Worm (Caenorhabditis elegans) whole organism, L2 larva: Measurements from ENCODE around the gene gmap-1.
A peak's percentile ranks its signal among the peaks of the same experiment; 100 is the strongest.

Experiments
- C34F6.9 ChIP-seq: fragments of 150-350 bp; optimal IDR thresholded peaks from 2 replicates; lab custom pipeline; 2014; ENCODE audit warnings: missing biosample characterization, missing genetic modification characterization
- F13H6.1 ChIP-seq: sonication (generic microtip); optimal IDR thresholded peaks from 2 replicates; lab custom pipeline; 2016; ENCODE audit warnings: missing genetic modification characterization, missing compliant biosample characterization
- R02D3.7 ChIP-seq: fragments of 150-350 bp; optimal IDR thresholded peaks from 2 replicates; lab custom pipeline; 2014; ENCODE audit warnings: missing biosample characterization, missing genetic modification characterization
- Y55F3AM.14 ChIP-seq: fragments of 200-800 bp; sonication (Bioruptor generic); optimal IDR thresholded peaks from 2 replicates; lab custom pipeline; 2018; ENCODE audit warnings: mild to moderate bottlenecking, missing genetic modification characterization, missing compliant biosample characterization
- ZK546.5 ChIP-seq: sonication (generic microtip); optimal IDR thresholded peaks from 2 replicates; lab custom pipeline; 2017; ENCODE audit warnings: missing biosample characterization, missing genetic modification characterization
- alr-1 ChIP-seq: fragments of 150-350 bp; optimal IDR thresholded peaks from 2 replicates; lab custom pipeline; 2014; ENCODE audit warnings: missing biosample characterization, missing genetic modification characterization
- aly-2 ChIP-seq: fragments of 150-350 bp; optimal IDR thresholded peaks from 2 replicates; lab custom pipeline; 2014; ENCODE audit warnings: missing biosample characterization, missing genetic modification characterization
- blmp-1 ChIP-seq: sonication (generic microtip); optimal IDR thresholded peaks from 2 replicates; lab custom pipeline; 2017; ENCODE audit warnings: missing genetic modification characterization, mild to moderate bottlenecking, missing compliant biosample characterization, antibody characterized with exemption, moderate library complexity; ENCODE audit not compliant: insufficient read depth
- ceh-16 ChIP-seq: fragments of 150-350 bp; optimal IDR thresholded peaks from 2 replicates; lab custom pipeline; 2014; ENCODE audit warnings: missing biosample characterization, missing genetic modification characterization
- ceh-82 ChIP-seq: fragments of 150-350 bp; optimal IDR thresholded peaks from 2 replicates; lab custom pipeline; 2014; ENCODE audit warnings: missing biosample characterization, missing genetic modification characterization
- dmd-4 ChIP-seq: sonication (generic microtip); optimal IDR thresholded peaks from 2 replicates; lab custom pipeline; 2017; ENCODE audit warnings: missing biosample characterization, missing genetic modification characterization
- elt-1 ChIP-seq: fragments of 150-350 bp; optimal IDR thresholded peaks from 2 replicates; lab custom pipeline; 2014; ENCODE audit warnings: missing biosample characterization, missing genetic modification characterization
- elt-3 ChIP-seq: sonication (generic microtip); optimal IDR thresholded peaks from 2 replicates; lab custom pipeline; 2017; ENCODE audit warnings: missing biosample characterization, missing genetic modification characterization
- fos-1 ChIP-seq: fragments of 150-350 bp; optimal IDR thresholded peaks from 2 replicates; lab custom pipeline; 2014; ENCODE audit warnings: missing biosample characterization, missing genetic modification characterization
- gmeb-1 ChIP-seq: fragments of 150-350 bp; optimal IDR thresholded peaks from 2 replicates; lab custom pipeline; 2014; ENCODE audit warnings: missing biosample characterization, missing genetic modification characterization
- lin-11 ChIP-seq: fragments of 150-350 bp; sonication (generic microtip); optimal IDR thresholded peaks from 2 replicates; lab custom pipeline; 2014; ENCODE audit warnings: missing biosample characterization, missing genetic modification characterization, inconsistent platforms, mixed read lengths
- lin-13 ChIP-seq: fragments of 150-350 bp; optimal IDR thresholded peaks from 2 replicates; lab custom pipeline; 2014; ENCODE audit warnings: missing biosample characterization, missing genetic modification reagents, missing genetic modification characterization
- lin-39 ChIP-seq: fragments of 150-350 bp; optimal IDR thresholded peaks from 2 replicates; lab custom pipeline; 2014; ENCODE audit warnings: missing biosample characterization, missing genetic modification reagents, missing genetic modification characterization
- mab-5 ChIP-seq: fragments of 150-350 bp; optimal IDR thresholded peaks from 2 replicates; lab custom pipeline; 2014; ENCODE audit warnings: missing biosample characterization, missing genetic modification characterization
- mdl-1 ChIP-seq, 2 experiments: fragments of 150-350 bp in 1 of 2; sonication (generic microtip) in 1 of 2; optimal IDR thresholded peaks; 2 replicates each; lab custom pipeline; 2017; ENCODE audit warnings: missing biosample characterization in 2 of 2, missing genetic modification characterization in 2 of 2
- nhr-10 ChIP-seq: sonication (generic microtip); optimal IDR thresholded peaks from 2 replicates; lab custom pipeline; 2017; ENCODE audit warnings: missing biosample characterization, missing genetic modification characterization
- nhr-11 ChIP-seq: fragments of 150-350 bp; optimal IDR thresholded peaks from 2 replicates; lab custom pipeline; 2014; ENCODE audit warnings: missing biosample characterization, missing genetic modification characterization
- nhr-12 ChIP-seq: fragments of 150-350 bp; optimal IDR thresholded peaks from 2 replicates; lab custom pipeline; 2014; ENCODE audit warnings: missing biosample characterization, missing genetic modification characterization
- nhr-129 ChIP-seq: fragments of 150-350 bp; optimal IDR thresholded peaks from 2 replicates; lab custom pipeline; 2014; ENCODE audit warnings: missing biosample characterization, missing genetic modification characterization
- nhr-21 ChIP-seq: fragments of 150-350 bp; optimal IDR thresholded peaks from 2 replicates; lab custom pipeline; 2014; ENCODE audit warnings: missing biosample characterization, missing genetic modification characterization
- nhr-23 ChIP-seq: fragments of 150-350 bp; optimal IDR thresholded peaks from 2 replicates; lab custom pipeline; 2014; ENCODE audit warnings: missing biosample characterization, missing genetic modification reagents, missing genetic modification characterization
- nhr-237 ChIP-seq: fragments of 150-350 bp; optimal IDR thresholded peaks from 2 replicates; lab custom pipeline; 2014; ENCODE audit warnings: missing biosample characterization, missing genetic modification characterization
- nhr-25 ChIP-seq: fragments of 150-350 bp; sonication (generic microtip); optimal IDR thresholded peaks from 3 replicates; lab custom pipeline; 2014; ENCODE audit warnings: missing biosample characterization, missing genetic modification characterization
- nhr-6 ChIP-seq: fragments of 150-350 bp; optimal IDR thresholded peaks from 2 replicates; lab custom pipeline; 2014; ENCODE audit warnings: missing biosample characterization, missing genetic modification characterization
- nhr-77 ChIP-seq: fragments of 150-350 bp; optimal IDR thresholded peaks from 2 replicates; lab custom pipeline; 2014; ENCODE audit warnings: missing biosample characterization, missing genetic modification characterization
- peb-1 ChIP-seq: fragments of 150-350 bp; optimal IDR thresholded peaks from 2 replicates; lab custom pipeline; 2014; ENCODE audit warnings: missing biosample characterization, missing genetic modification characterization
- sem-4 ChIP-seq: fragments of 150-350 bp; optimal IDR thresholded peaks from 2 replicates; lab custom pipeline; 2014; ENCODE audit warnings: missing biosample characterization, missing genetic modification reagents, missing genetic modification characterization
- skn-1 ChIP-seq: sonication (generic microtip); optimal IDR thresholded peaks from 2 replicates; lab custom pipeline; 2017; ENCODE audit warnings: missing biosample characterization, missing genetic modification characterization
- sma-3 ChIP-seq: sonication (generic microtip); optimal IDR thresholded peaks from 2 replicates; lab custom pipeline; 2016; ENCODE audit warnings: missing genetic modification reagents, missing genetic modification characterization, missing compliant biosample characterization
- sma-9 ChIP-seq, 2 experiments: fragments of 150-350 bp in 1 of 2; sonication (generic microtip) in 1 of 2; optimal IDR thresholded peaks; 2 replicates each; lab custom pipeline; 2014 to 2016; ENCODE audit warnings: missing genetic modification characterization in 2 of 2, mild to moderate bottlenecking in 1 of 2, missing biosample characterization in 1 of 2, missing compliant biosample characterization in 1 of 2, missing genetic modification reagents in 1 of 2, moderate library complexity in 1 of 2
- snpc-4 ChIP-seq: fragments of 150-350 bp; optimal IDR thresholded peaks from 2 replicates; lab custom pipeline; 2014; ENCODE audit warnings: missing biosample characterization, missing genetic modification characterization
- unc-55 ChIP-seq: fragments of 150-350 bp; sonication (generic microtip); optimal IDR thresholded peaks from 3 replicates; lab custom pipeline; 2014; ENCODE audit warnings: missing biosample characterization, missing genetic modification reagents, missing genetic modification characterization
- unc-62 ChIP-seq: fragments of 150-350 bp; optimal IDR thresholded peaks from 2 replicates; lab custom pipeline; 2014; ENCODE audit warnings: missing biosample characterization, missing genetic modification reagents, missing genetic modification characterization
- zag-1 ChIP-seq: fragments of 150-350 bp; optimal IDR thresholded peaks from 2 replicates; lab custom pipeline; 2014; ENCODE audit warnings: missing biosample characterization, missing genetic modification characterization
- ztf-1 ChIP-seq: fragments of 200-800 bp; sonication (Bioruptor generic); conservative IDR thresholded peaks from 2 replicates; pipeline ENCODE4 v1.3.6; 2022; ENCODE audit warnings: missing genetic modification characterization, missing compliant biosample characterization
- ztf-11 ChIP-seq: sonication (generic microtip); optimal IDR thresholded peaks from 2 replicates; lab custom pipeline; 2017; ENCODE audit warnings: missing biosample characterization, missing genetic modification characterization
- ztf-4 ChIP-seq: fragments of 150-350 bp; optimal IDR thresholded peaks from 2 replicates; lab custom pipeline; 2014; ENCODE audit warnings: missing biosample characterization, missing genetic modification characterization

gmap-1 gene

DNA sequence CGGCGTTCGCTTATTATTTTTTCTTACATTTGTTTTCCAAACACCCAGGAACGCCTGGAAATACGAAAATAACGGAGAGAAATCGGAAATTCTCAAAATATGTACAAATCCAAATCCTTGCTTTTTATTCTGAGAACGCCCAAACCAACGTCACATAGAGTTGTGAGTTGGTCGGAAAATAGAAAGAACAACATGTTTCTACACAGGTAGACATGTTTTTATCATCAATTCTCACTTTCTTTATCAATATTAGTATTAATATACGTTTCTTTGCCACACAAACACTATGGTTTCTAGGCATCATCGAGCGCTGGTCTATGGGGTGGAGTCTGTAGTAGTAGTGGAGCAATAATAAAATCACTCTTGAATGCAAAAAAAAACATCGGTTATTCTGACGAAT, 16.3 kb downstream of the gmap-1 start:
- TF ChIP-seq skn-1 (tag; lab: Kevin White, UChicago) (no peak), ztf-1 (GFP tag; lab: Robert Waterston, UW) (no peak), ZK546.5 (tag; lab: Kevin White, UChicago) (no peak), nhr-21 (no peak), zag-1 (tag; lab: Kevin White, UChicago) (no peak), ztf-11 (tag; lab: Kevin White, UChicago) (no peak), unc-62 (GFP tag; lab: Kevin White, UChicago) (no peak), mdl-1 (tag; optimal IDR thresholded peaks at IDR 0.05; lab: Kevin White, UChicago) (no peak), nhr-23 (tag; lab: Kevin White, UChicago) (no peak), nhr-12 (tag; lab: Kevin White, UChicago) (no peak), lin-11 (tag; lab: Kevin White, UChicago) (no peak)

DNA sequence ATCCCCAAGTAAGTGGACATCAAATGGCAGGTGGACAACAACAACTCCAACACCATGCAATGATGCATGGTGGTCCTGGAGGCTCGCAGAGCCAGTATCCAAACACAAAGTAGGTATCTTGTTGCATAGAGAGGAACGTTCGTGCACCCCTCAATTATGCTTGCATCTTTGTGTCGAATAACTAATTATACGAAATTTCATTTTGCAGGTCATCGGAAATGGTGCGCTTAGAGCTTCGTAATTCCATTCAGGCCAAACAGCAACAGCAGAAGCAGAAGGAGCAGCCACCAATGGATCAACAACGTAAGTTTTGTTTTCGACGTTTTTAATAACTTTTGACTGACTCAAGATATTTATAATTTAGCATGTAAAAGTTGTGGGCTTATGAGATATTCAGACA, 18.4 kb downstream of the gmap-1 start:
- no peak for TF ChIP-seq ceh-16 (tag; lab: Kevin White, UChicago)
- TF ChIP-seq dmd-4 (tag; lab: Kevin White, UChicago) = no peak
- TF ChIP-seq elt-3 (tag; lab: Kevin White, UChicago) = no peak
- no peak for TF ChIP-seq nhr-12 (tag; lab: Kevin White, UChicago)
- TF ChIP-seq C34F6.9 (tag; lab: Kevin White, UChicago) = no peak
- TF ChIP-seq gmeb-1 = no peak
- no peak for TF ChIP-seq nhr-129 (tag; lab: Kevin White, UChicago)
- TF ChIP-seq ZK546.5 (tag; lab: Kevin White, UChicago) = no peak
- TF ChIP-seq mab-5 (tag; lab: Kevin White, UChicago) = no peak
- TF ChIP-seq Y55F3AM.14 (GFP tag; lab: Kevin White, UChicago) = no peak
- no peak for TF ChIP-seq nhr-23 (tag; lab: Kevin White, UChicago)
- TF ChIP-seq fos-1 = no peak

DNA sequence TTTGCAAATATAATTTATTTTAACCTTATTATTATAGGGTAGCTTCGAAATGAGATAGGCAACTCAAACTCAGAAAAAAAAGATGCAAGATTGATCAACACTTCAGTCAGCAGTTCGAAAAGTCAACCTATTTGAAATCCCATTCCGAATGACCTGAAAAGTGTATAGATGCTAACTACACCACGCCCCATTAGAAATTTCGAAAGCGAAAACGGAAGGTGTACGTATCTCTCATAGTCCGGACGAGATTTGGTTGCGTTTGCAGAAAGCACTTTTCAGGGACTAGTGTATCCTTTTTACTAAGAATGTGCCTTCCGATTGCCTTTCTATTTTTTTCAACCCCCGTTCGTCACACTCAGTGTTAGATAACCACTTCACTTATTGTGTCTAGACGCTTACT, 19.1 kb downstream of the gmap-1 start:
- TF ChIP-seq C34F6.9 (tag; lab: Kevin White, UChicago) (no peak), aly-2 (no peak), nhr-237 (tag; lab: Kevin White, UChicago) (no peak), nhr-23 (tag; lab: Kevin White, UChicago) (no peak), dmd-4 (tag; lab: Kevin White, UChicago) (no peak), snpc-4 (tag; lab: Kevin White, UChicago) (no peak), sem-4 (tag; lab: Kevin White, UChicago) (no peak), gmeb-1 (no peak), nhr-25 (tag; lab: Kevin White, UChicago) (no peak), ceh-82 (tag; lab: Kevin White, UChicago) (no peak), blmp-1 (no peak), elt-1 (no peak), unc-55 (GFP tag; lab: Kevin White, UChicago) (no peak), alr-1 (tag; lab: Kevin White, UChicago) (no peak), mdl-1 (tag; optimal IDR thresholded peaks at IDR 0.05; lab: Kevin White, UChicago) (no peak), sma-3 (GFP tag; lab: Kevin White, UChicago) (no peak), nhr-129 (tag; lab: Kevin White, UChicago) (no peak)

DNA sequence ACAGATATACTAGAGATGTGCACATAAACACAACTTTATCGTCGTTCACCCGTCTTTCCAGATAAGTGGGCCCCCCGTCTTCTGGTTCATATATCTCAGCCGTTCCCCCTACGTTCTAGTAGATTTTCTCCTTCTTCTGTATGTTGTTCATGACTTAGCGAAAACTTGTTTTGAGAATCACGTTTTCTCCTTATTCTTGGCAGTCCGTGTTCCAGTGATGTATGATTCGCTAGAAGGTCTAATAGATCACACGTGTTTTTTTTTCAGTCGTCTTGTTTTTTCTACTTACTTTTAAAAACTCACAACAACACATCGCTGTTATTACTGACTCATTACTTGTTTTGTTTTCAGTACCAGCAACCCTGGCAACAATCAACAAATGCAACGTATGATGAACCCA, 19.7 kb downstream of the gmap-1 start:
- no peak for TF ChIP-seq aly-2

DNA sequence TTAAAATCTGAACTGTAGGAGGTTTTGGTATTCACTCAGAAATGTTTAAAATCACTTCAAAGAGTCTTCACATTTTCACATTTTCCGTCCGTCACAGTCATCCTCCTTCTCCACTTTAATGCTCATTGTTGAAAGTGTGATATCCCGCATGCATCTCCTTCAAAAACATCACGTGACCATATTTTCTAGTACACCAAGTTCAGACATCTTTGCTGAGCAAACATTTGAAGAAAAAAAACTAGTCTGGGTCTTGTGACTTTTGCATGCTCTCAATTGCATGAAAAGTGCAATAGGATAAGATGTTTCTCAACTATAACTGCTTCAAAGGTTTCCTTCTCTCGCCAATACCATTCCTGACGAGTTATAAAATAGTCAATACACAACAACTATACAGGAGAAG, 20.6 kb downstream of the gmap-1 start:
- TF ChIP-seq alr-1 (tag; lab: Kevin White, UChicago) = no peak
- TF ChIP-seq F13H6.1 (tag; lab: Kevin White, UChicago) = no peak
- TF ChIP-seq C34F6.9 (tag; lab: Kevin White, UChicago) = peak; percentile 53
- TF ChIP-seq fos-1 = no peak
- no peak for TF ChIP-seq mab-5 (tag; lab: Kevin White, UChicago)
- TF ChIP-seq nhr-12 (tag; lab: Kevin White, UChicago) = no peak
- TF ChIP-seq gmeb-1 = no peak
- no peak for TF ChIP-seq unc-55 (GFP tag; lab: Kevin White, UChicago)
- TF ChIP-seq ceh-16 (tag; lab: Kevin White, UChicago) = no peak
- TF ChIP-seq ztf-4 = no peak
- TF ChIP-seq snpc-4 (tag; lab: Kevin White, UChicago) = no peak
- no peak for TF ChIP-seq R02D3.7 (tag; lab: Kevin White, UChicago)
- TF ChIP-seq skn-1 (tag; lab: Kevin White, UChicago) = no peak
- TF ChIP-seq lin-13 = no peak
- TF ChIP-seq nhr-11 (tag; lab: Kevin White, UChicago) = no peak
- TF ChIP-seq nhr-6 = peak; percentile 7
- no peak for TF ChIP-seq nhr-23 (tag; lab: Kevin White, UChicago)
- TF ChIP-seq blmp-1 = no peak
- TF ChIP-seq zag-1 (tag; lab: Kevin White, UChicago) = no peak
- no peak for TF ChIP-seq lin-39 (tag; lab: Kevin White, UChicago)
- TF ChIP-seq nhr-77 (tag; lab: Kevin White, UChicago) = no peak
- no peak for TF ChIP-seq Y55F3AM.14 (GFP tag; lab: Kevin White, UChicago)
- TF ChIP-seq aly-2 = no peak
- TF ChIP-seq nhr-10 (tag; lab: Kevin White, UChicago) = no peak
- peak; percentile 31 for TF ChIP-seq sma-9 (GFP tag; optimal IDR thresholded peaks at IDR 0.05; lab: Kevin White, UChicago)
- TF ChIP-seq sma-9 (tag; optimal IDR thresholded peaks at IDR 0.05; lab: Kevin White, UChicago) = no peak
- no peak for TF ChIP-seq elt-1
- no peak for TF ChIP-seq elt-3 (tag; lab: Kevin White, UChicago)
- no peak for TF ChIP-seq unc-62 (GFP tag; lab: Kevin White, UChicago)
- TF ChIP-seq peb-1 = no peak
- TF ChIP-seq dmd-4 (tag; lab: Kevin White, UChicago) = no peak
- no peak for TF ChIP-seq ztf-11 (tag; lab: Kevin White, UChicago)
